Fruit fly (Drosophila melanogaster) whole organism, adult: Measurements from ENCODE around the gene NimB3.

Source experiments
- CG12768 ChIP-seq: fragments of 200-800 bp; sonication (Bioruptor generic); optimal IDR thresholded peaks from 2 replicates; lab custom pipeline; 2017; ENCODE audit warnings: missing biosample characterization, missing genetic modification characterization, mild to moderate bottlenecking, moderate library complexity, missing genetic modification reagents
- CG14711 ChIP-seq: fragments of 200-800 bp; sonication (Bioruptor generic); optimal IDR thresholded peaks from 2 replicates; lab custom pipeline; 2018; ENCODE audit warnings: missing biosample characterization, mild to moderate bottlenecking, missing genetic modification characterization, moderate library complexity
- CG1620 ChIP-seq: fragments of 200-800 bp; sonication (Bioruptor generic); optimal IDR thresholded peaks from 2 replicates; lab custom pipeline; 2016; ENCODE audit warnings: missing biosample characterization, missing genetic modification characterization
- CG33017 ChIP-seq: fragments of 200-800 bp; sonication (Bioruptor generic); optimal IDR thresholded peaks from 2 replicates; lab custom pipeline; 2018; ENCODE audit warnings: missing biosample characterization, mild to moderate bottlenecking, missing genetic modification characterization, moderate library complexity
- CG5204 ChIP-seq: fragments of 200-800 bp; sonication (Bioruptor generic); optimal IDR thresholded peaks from 2 replicates; lab custom pipeline; 2016; ENCODE audit warnings: missing biosample characterization, missing genetic modification characterization
- CG7045 ChIP-seq: fragments of 200-800 bp; sonication (Bioruptor generic); optimal IDR thresholded peaks from 2 replicates; lab custom pipeline; 2017; ENCODE audit warnings: missing biosample characterization, mild to moderate bottlenecking, missing genetic modification characterization
- CG7101 ChIP-seq: fragments of 200-800 bp; sonication (Bioruptor generic); optimal IDR thresholded peaks from 2 replicates; lab custom pipeline; 2018; ENCODE audit warnings: missing biosample characterization, mild to moderate bottlenecking, missing genetic modification characterization, moderate library complexity
- Clk ChIP-seq: fragments of 200-800 bp; sonication (Bioruptor generic); optimal IDR thresholded peaks from 2 replicates; lab custom pipeline; 2017; ENCODE audit warnings: missing biosample characterization, missing genetic modification characterization
- Crg-1 ChIP-seq: fragments of 200-800 bp; sonication (Bioruptor generic); optimal IDR thresholded peaks from 2 replicates; lab custom pipeline; 2016; ENCODE audit warnings: missing biosample characterization, missing genetic modification characterization
- Hr96 ChIP-seq: fragments of 200-800 bp; sonication (Bioruptor generic); optimal IDR thresholded peaks from 2 replicates; lab custom pipeline; 2016; ENCODE audit warnings: missing biosample characterization, missing genetic modification characterization
- Mnt ChIP-seq: fragments of 200-800 bp; sonication (Bioruptor generic); optimal IDR thresholded peaks from 2 replicates; lab custom pipeline; 2016; ENCODE audit warnings: missing biosample characterization, mild to moderate bottlenecking, missing genetic modification characterization
- bab1 ChIP-seq: fragments of 200-800 bp; sonication (Bioruptor generic); optimal IDR thresholded peaks from 3 replicates; lab custom pipeline; 2019; ENCODE audit warnings: missing biosample characterization, mild to moderate bottlenecking, missing genetic modification characterization, moderate library complexity
- cic ChIP-seq: fragments of 200-800 bp; sonication (Bioruptor generic); optimal IDR thresholded peaks from 2 replicates; lab custom pipeline; 2017; ENCODE audit warnings: missing biosample characterization, mild to moderate bottlenecking, missing genetic modification characterization, moderate library complexity
- kay ChIP-seq: fragments of 200-800 bp; sonication (Bioruptor generic); peaks from one replicate; lab custom pipeline; 2016; ENCODE audit warnings: missing biosample characterization, missing genetic modification characterization, borderline replicate concordance
- ovo ChIP-seq: fragments of 200-800 bp; sonication (Bioruptor generic); optimal IDR thresholded peaks from 2 replicates; lab custom pipeline; 2016; ENCODE audit warnings: missing biosample characterization, missing genetic modification characterization
- pad ChIP-seq: fragments of 200-800 bp; sonication (Bioruptor generic); optimal IDR thresholded peaks from 3 replicates; lab custom pipeline; 2017; ENCODE audit warnings: missing biosample characterization, missing genetic modification characterization, mild to moderate bottlenecking, moderate library complexity, missing genetic modification reagents
- toe ChIP-seq: fragments of 200-800 bp; sonication (Bioruptor generic); optimal IDR thresholded peaks from 2 replicates; lab custom pipeline; 2016; ENCODE audit warnings: missing biosample characterization, missing genetic modification characterization

Gene NimB3

dm6 chr2L:13925699-13926098 lies 42.1 kb downstream of the NimB3 start:
- TF ChIP-seq CG1620 (no peak), pad (GFP tag; lab: Kevin White, UChicago) (no peak), toe (GFP tag; lab: Kevin White, UChicago) (no peak), CG12768 (GFP tag; lab: Kevin White, UChicago) (no peak), CG33017 (tag; lab: Kevin White, UChicago) (no peak), CG7101 (tag; lab: Kevin White, UChicago) (no peak), CG5204 (GFP tag; lab: Kevin White, UChicago) (no peak), kay (GFP tag; lab: Kevin White, UChicago) (no peak), ovo (no peak), CG14711 (no peak), cic (GFP tag; lab: Kevin White, UChicago) (no peak), CG7045 (no peak)

- TF ChIP-seq ovo (no peak), Crg-1 (GFP tag; lab: Kevin White, UChicago) (no peak)
Observed at dm6 chr2L:13923984-13924383, 43.8 kb downstream of the NimB3 start.

dm6 chr2L:13923453-13923852 lies 44.3 kb downstream of the NimB3 start, which contains the start of gene Vajk1:
Vajk1 (minus strand) TSS chr2L:13923553.
- no peak for TF ChIP-seq CG7045
- no peak for TF ChIP-seq CG14711
- TF ChIP-seq Clk (GFP tag; lab: Kevin White, UChicago): no peak
- no peak for TF ChIP-seq cic (GFP tag; lab: Kevin White, UChicago)
- no peak for TF ChIP-seq CG1620
- no peak for TF ChIP-seq Hr96 (GFP tag; lab: Kevin White, UChicago)
- TF ChIP-seq bab1 (GFP tag; lab: Kevin White, UChicago): no peak
- TF ChIP-seq Mnt (GFP tag; lab: Kevin White, UChicago): no peak
- no peak for TF ChIP-seq toe (GFP tag; lab: Kevin White, UChicago)
- TF ChIP-seq kay (GFP tag; lab: Kevin White, UChicago): no peak
- no peak for TF ChIP-seq pad (GFP tag; lab: Kevin White, UChicago)
- TF ChIP-seq CG7101 (tag; lab: Kevin White, UChicago): no peak
